Fruit fly (Drosophila melanogaster) whole organism, adult: ENCODE results near the gene CG17648.

ENCODE experiments used
- CG1620 ChIP-seq: fragments of 200-800 bp; sonication (Bioruptor generic); optimal IDR thresholded peaks from 2 replicates; lab custom pipeline; 2016; ENCODE audit warnings: missing biosample characterization, missing genetic modification characterization
- CG7045 ChIP-seq: fragments of 200-800 bp; sonication (Bioruptor generic); optimal IDR thresholded peaks from 2 replicates; lab custom pipeline; 2017; ENCODE audit warnings: missing biosample characterization, mild to moderate bottlenecking, missing genetic modification characterization
- Mnt ChIP-seq: fragments of 200-800 bp; sonication (Bioruptor generic); optimal IDR thresholded peaks from 2 replicates; lab custom pipeline; 2016; ENCODE audit warnings: missing biosample characterization, mild to moderate bottlenecking, missing genetic modification characterization

DNA sequence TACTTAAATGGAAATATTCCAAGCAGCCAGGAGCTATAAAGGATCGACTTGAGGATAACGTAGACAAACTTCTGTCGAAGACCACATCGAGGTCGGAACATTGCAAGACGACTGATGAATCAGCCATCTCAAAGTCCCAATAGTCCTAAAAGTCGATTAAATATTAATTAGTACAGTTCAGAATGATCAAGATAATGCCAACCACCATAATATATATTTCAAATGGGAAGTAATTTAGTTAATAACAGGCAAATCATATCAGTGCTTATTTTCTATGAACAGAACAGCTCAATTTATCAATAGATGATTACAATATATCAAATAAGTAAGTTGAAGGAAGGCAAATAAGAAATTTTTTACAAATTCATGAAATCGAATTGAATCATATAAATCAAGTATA, 38.2 kb downstream of the CG17648 start, which contains the start of gene Gr22d:
- TF ChIP-seq CG1620, result no peak
- no peak for TF ChIP-seq Mnt (GFP tag; lab: Kevin White, UChicago)
- TF ChIP-seq CG7045 (GFP tag; lab: Kevin White, UChicago), result no peak
